Worm (Caenorhabditis elegans) whole organism, young adult: ENCODE data around the gene F47B8.4.

ENCODE experiments used
- D2030.7 ChIP-seq: fragments of 200-800 bp; sonication (Bioruptor generic); IDR thresholded peaks from 2 replicates; pipeline ENCODE4 v1.3.6; 2022; ENCODE audit warnings: missing genetic modification reagents, missing genetic modification characterization, missing compliant biosample characterization
- F37B4.10 ChIP-seq: fragments of 200-800 bp; sonication (Bioruptor generic); IDR thresholded peaks from 2 replicates; pipeline ENCODE4 v1.3.6; 2022; ENCODE audit warnings: missing genetic modification characterization, missing compliant biosample characterization
- T07F8.4 ChIP-seq: sonication (generic microtip); optimal IDR thresholded peaks from 2 replicates; lab custom pipeline; 2016; ENCODE audit warnings: mild to moderate bottlenecking, missing genetic modification characterization, moderate library complexity, missing compliant biosample characterization
- Y53F4B.3 ChIP-seq: fragments of 200-800 bp; sonication (Bioruptor generic); IDR thresholded peaks from 2 replicates; pipeline ENCODE4 v1.3.6; 2022; ENCODE audit warnings: missing genetic modification reagents, missing genetic modification characterization, missing compliant biosample characterization
- Y53G8AR.9 ChIP-seq: fragments of 200-800 bp; sonication (Bioruptor generic); conservative IDR thresholded peaks from 2 replicates; pipeline ENCODE4 v1.3.6; 2022; ENCODE audit warnings: missing genetic modification reagents, missing genetic modification characterization, missing compliant biosample characterization
- Y56A3A.18 ChIP-seq: fragments of 200-800 bp; sonication (Bioruptor generic); IDR thresholded peaks from 2 replicates; pipeline ENCODE4 v1.3.6; 2022; ENCODE audit warnings: missing genetic modification reagents, missing genetic modification characterization, missing compliant biosample characterization
- efl-1 ChIP-seq: fragments of 150-350 bp; optimal IDR thresholded peaks from 2 replicates; lab custom pipeline; 2014; ENCODE audit warnings: missing biosample characterization, missing genetic modification reagents, missing genetic modification characterization
- lin-26 ChIP-seq: fragments of 200-800 bp; sonication (Bioruptor generic); IDR thresholded peaks from 2 replicates; pipeline ENCODE4 v1.3.6; 2022; ENCODE audit warnings: missing genetic modification reagents, missing genetic modification characterization, missing compliant biosample characterization
- nfya-1 ChIP-seq: sonication (generic microtip); optimal IDR thresholded peaks from 2 replicates; lab custom pipeline; 2017; ENCODE audit warnings: antibody characterized with exemption, missing compliant biosample characterization, missing genetic modification characterization, borderline replicate concordance; ENCODE audit not compliant: insufficient read depth
- nhr-90 ChIP-seq: sonication (generic microtip); optimal IDR thresholded peaks from 2 replicates; lab custom pipeline; 2016; ENCODE audit warnings: missing genotype, mild to moderate bottlenecking, missing genetic modification characterization, missing compliant biosample characterization
- rec-8 ChIP-seq, 2 experiments: sonication (generic microtip); optimal IDR thresholded peaks; 2 replicates each; lab custom pipeline; 2016; ENCODE audit warnings: mild to moderate bottlenecking in 2 of 2, missing genetic modification characterization in 2 of 2, missing genetic modification reagents in 2 of 2, missing genotype in 2 of 2, missing biosample characterization in 1 of 2, missing compliant biosample characterization in 1 of 2, moderate library complexity in 1 of 2
- xnd-1 ChIP-seq: sonication (generic microtip); optimal IDR thresholded peaks from 2 replicates; lab custom pipeline; 2016; ENCODE audit warnings: missing genotype, missing genetic modification reagents, missing genetic modification characterization, missing compliant biosample characterization
- ztf-26 ChIP-seq: sonication (generic microtip); optimal IDR thresholded peaks from 2 replicates; lab custom pipeline; 2017; ENCODE audit warnings: missing genetic modification characterization, missing compliant biosample characterization

DNA sequence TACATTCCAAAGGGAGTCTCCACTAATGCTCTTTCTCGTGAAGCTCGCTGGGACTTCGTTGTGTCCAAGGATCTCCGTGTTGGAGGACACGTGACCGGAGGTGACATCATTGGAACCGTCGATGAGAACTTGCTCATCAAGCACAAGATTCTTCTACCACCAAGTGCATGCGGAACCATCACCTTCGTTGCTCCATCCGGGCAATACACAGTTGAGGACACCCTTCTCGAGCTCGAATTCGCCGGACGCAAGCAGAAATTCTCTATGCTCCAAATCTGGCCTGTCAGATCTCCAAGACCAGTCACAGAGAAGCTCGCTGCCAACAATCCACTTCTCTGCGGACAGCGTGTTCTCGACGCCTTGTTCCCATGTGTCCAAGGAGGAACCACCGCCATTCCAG, 27.6 kb upstream of the F47B8.4 start:
- TF ChIP-seq efl-1: no peak
- TF ChIP-seq Y53F4B.3 (GFP tag; lab: Robert Waterston, UW): no peak
- TF ChIP-seq ztf-26 (tag; lab: Kevin White, UChicago): no peak
- TF ChIP-seq xnd-1 (tag; lab: Kevin White, UChicago): no peak
- TF ChIP-seq T07F8.4 (tag; lab: Kevin White, UChicago): no peak
- TF ChIP-seq F37B4.10: no peak
- no peak for TF ChIP-seq Y56A3A.18
- no peak for TF ChIP-seq nhr-90 (tag; lab: Kevin White, UChicago)
- no peak for TF ChIP-seq rec-8 (tag; optimal IDR thresholded peaks at IDR 0.05; lab: Kevin White, UChicago)
- TF ChIP-seq nfya-1 (tag; lab: Kevin White, UChicago): no peak
- no peak for TF ChIP-seq Y53G8AR.9 (GFP tag; lab: Robert Waterston, UW)
- 0 out of 2 replicates have a peak, but pooled peaks have one; percentile 9 for TF ChIP-seq lin-26 (GFP tag; lab: Robert Waterston, UW)
- TF ChIP-seq D2030.7 (GFP tag; lab: Robert Waterston, UW): no peak
